Worm (Caenorhabditis elegans) whole organism, L4 larva: ENCODE results near the gene Y37D8A.6.

Source experiments
- F26F4.8 ChIP-seq: fragments of 200-800 bp; sonication (Bioruptor generic); conservative IDR thresholded peaks from 2 replicates; pipeline ENCODE4 v1.3.6; 2022; ENCODE audit warnings: missing genetic modification characterization, missing compliant biosample characterization
- Y5F2A.4 ChIP-seq: fragments of 200-800 bp; sonication (Bioruptor generic); optimal IDR thresholded peaks from 2 replicates; lab custom pipeline; 2018; ENCODE audit warnings: mild to moderate bottlenecking, missing genetic modification characterization, missing compliant biosample characterization
- ama-1 ChIP-seq: fragments of 150-350 bp; optimal IDR thresholded peaks from 2 replicates; lab custom pipeline; 2014; ENCODE audit warnings: inconsistent platforms, mixed read lengths
- ceh-20 ChIP-seq: fragments of 200-800 bp; sonication (Bioruptor generic); IDR thresholded peaks from 2 replicates; pipeline ENCODE4 v1.3.6; 2022; ENCODE audit warnings: missing genetic modification reagents, missing genetic modification characterization, missing compliant biosample characterization
- egl-27 ChIP-seq: sonication (generic microtip); optimal IDR thresholded peaks from 3 replicates; lab custom pipeline; 2017; ENCODE audit warnings: missing biosample characterization, missing genetic modification reagents, missing genetic modification characterization
- lin-39 ChIP-seq: fragments of 150-350 bp; optimal IDR thresholded peaks from 2 replicates; lab custom pipeline; 2014; ENCODE audit warnings: missing biosample characterization, missing genetic modification reagents, missing genetic modification characterization
- lsy-2 ChIP-seq, 2 experiments: fragments of 150-350 bp in 1 of 2; sonication (generic microtip) in 1 of 2; optimal IDR thresholded peaks; 2 replicates each; lab custom pipeline; 2014 to 2017; ENCODE audit warnings: missing biosample characterization in 2 of 2, missing genetic modification characterization in 2 of 2
- nhr-102 ChIP-seq: sonication (generic microtip); optimal IDR thresholded peaks from 2 replicates; lab custom pipeline; 2016; ENCODE audit warnings: mild to moderate bottlenecking, missing genetic modification characterization, moderate library complexity, missing compliant biosample characterization

ce11 chrIII:12831696-12832095, 38.4 kb downstream of the Y37D8A.6 start:
- TF ChIP-seq Y5F2A.4 (GFP tag; lab: Kevin White, UChicago) = no peak
- no peak for TF ChIP-seq ceh-20 (GFP tag; lab: Robert Waterston, UW)
- TF ChIP-seq ama-1 (lab: Kevin White, UChicago) = no peak
- TF ChIP-seq lin-39 (tag; lab: Kevin White, UChicago) = no peak
- no peak for TF ChIP-seq F26F4.8 (GFP tag; lab: Robert Waterston, UW)
- TF ChIP-seq egl-27 (tag; lab: Kevin White, UChicago) = no peak
- TF ChIP-seq nhr-102 (tag; lab: Kevin White, UChicago) = no peak
- no peak for TF ChIP-seq lsy-2 (tag; optimal IDR thresholded peaks at IDR 0.05; lab: Kevin White, UChicago)
